Worm (Caenorhabditis elegans): ENCODE measurements around the gene kin-20.

kin-20 gene

ce11 chrX:15297396-15297827 is 19.8 kb upstream of the kin-20 start:
- TF ChIP-seq nhr-47 (tag; optimal IDR thresholded peaks at IDR 0.05) = peak; percentile 56
- TF ChIP-seq mep-1 (tag; optimal IDR thresholded peaks at IDR 0.05) = peak; percentile 52
- peak; percentile 13 to 39 for TF ChIP-seq lsy-2 (tag; optimal IDR thresholded peaks at IDR 0.05)
- TF ChIP-seq ceh-82 (tag; optimal IDR thresholded peaks at IDR 0.05) = no peak
- TF ChIP-seq lin-14 (GFP tag; optimal IDR thresholded peaks at IDR 0.05) = peak; percentile 10
- peak in 1 of 2 experiments; percentile 40 for TF ChIP-seq lin-35 (GFP tag; optimal IDR thresholded peaks at IDR 0.05)
- no peak for TF ChIP-seq hpl-2 (GFP tag; optimal IDR thresholded peaks at IDR 0.05)
- TF ChIP-seq mef-2 (tag; optimal IDR thresholded peaks at IDR 0.05) = no peak
- peak; percentile 8 for TF ChIP-seq C16A3.4 (tag; optimal IDR thresholded peaks at IDR 0.05)
- TF ChIP-seq elt-2 (tag; optimal IDR thresholded peaks at IDR 0.05) = peak; percentile 15
- TF ChIP-seq F16B12.6 (tag; optimal IDR thresholded peaks at IDR 0.05) = no peak
- TF ChIP-seq ceh-88 (GFP tag; IDR thresholded peaks at IDR 0.05) = no peak
- TF ChIP-seq nhr-237 (tag; optimal IDR thresholded peaks at IDR 0.05) = no peak
- no peak for TF ChIP-seq pqm-1 (tag; optimal IDR thresholded peaks at IDR 0.05)
- TF ChIP-seq fkh-4 (tag; optimal IDR thresholded peaks at IDR 0.05; ENCODE audit: borderline replicate concordance) = no peak
- peak; percentile 4 for TF ChIP-seq fos-1 (tag; optimal IDR thresholded peaks at IDR 0.05)
- peak; percentile 45 for TF ChIP-seq snu-23 (GFP tag; optimal IDR thresholded peaks at IDR 0.05)
- TF ChIP-seq nhr-90 (tag; optimal IDR thresholded peaks at IDR 0.05; ENCODE audit: poor library complexity) = peak; percentile 60
- peak in 1 of 2 experiments; percentile 36 for TF ChIP-seq mdl-1 (tag; optimal IDR thresholded peaks at IDR 0.05)
- TF ChIP-seq jun-1 (tag; optimal IDR thresholded peaks at IDR 0.05) = no peak
- TF ChIP-seq nhr-20 (tag; optimal IDR thresholded peaks at IDR 0.05) = peak; percentile 38
- peak in 1 of 6 experiments; percentile 30 for TF ChIP-seq elt-3 (tag; optimal IDR thresholded peaks at IDR 0.05)
- peak; percentile 26 for TF ChIP-seq nhr-85 (tag)
- TF ChIP-seq grh-1 (GFP tag; IDR thresholded peaks at IDR 0.05) = no peak
- no peak for TF ChIP-seq tlp-1 (tag; optimal IDR thresholded peaks at IDR 0.05)
- TF ChIP-seq dsc-1 (tag; optimal IDR thresholded peaks at IDR 0.05) = peak; percentile 26
- no peak for TF ChIP-seq pax-3 (tag; optimal IDR thresholded peaks at IDR 0.05)
- peak; percentile 6 for TF ChIP-seq tbx-2 (tag; optimal IDR thresholded peaks at IDR 0.05)
- peak; percentile 47 for TF ChIP-seq nhr-19 (GFP tag; conservative IDR thresholded peaks at IDR 0.05)
- peak; percentile 22 for TF ChIP-seq lir-3 (tag; optimal IDR thresholded peaks at IDR 0.05; ENCODE audit: poor library complexity)
- TF ChIP-seq swsn-7 (tag; optimal IDR thresholded peaks at IDR 0.05) = peak; percentile 25
- TF ChIP-seq lin-13 (GFP tag; optimal IDR thresholded peaks at IDR 0.05) = no peak
- no peak for TF ChIP-seq hlh-4 (tag; optimal IDR thresholded peaks at IDR 0.05)
- no peak for TF ChIP-seq egl-27 (tag; optimal IDR thresholded peaks at IDR 0.05)
- TF ChIP-seq nhr-71 (tag; optimal IDR thresholded peaks at IDR 0.05) = peak; percentile 52
- TF ChIP-seq irx-1 (tag; optimal IDR thresholded peaks at IDR 0.05) = peak; percentile 5
- peak; percentile 45 for TF ChIP-seq rnt-1 (tag; optimal IDR thresholded peaks at IDR 0.05)

ce11 chrX:15285554-15285953 is 8.0 kb upstream of the kin-20 start:
- TF ChIP-seq nhr-11 (tag; optimal IDR thresholded peaks at IDR 0.05) = no peak
- TF ChIP-seq dpl-1 (GFP tag; optimal IDR thresholded peaks at IDR 0.05) = no peak
- no peak for TF ChIP-seq lin-13 (GFP tag; optimal IDR thresholded peaks at IDR 0.05)
- TF ChIP-seq ceh-88 (GFP tag; IDR thresholded peaks at IDR 0.05) = no peak
- no peak for TF ChIP-seq egl-27 (tag; optimal IDR thresholded peaks at IDR 0.05)
- no peak for TF ChIP-seq hpl-2 (GFP tag; optimal IDR thresholded peaks at IDR 0.05)
- TF ChIP-seq aha-1 (tag; optimal IDR thresholded peaks at IDR 0.05) = no peak
- no peak for TF ChIP-seq efl-3 (GFP tag; optimal IDR thresholded peaks at IDR 0.05)
- TF ChIP-seq nhr-77 (tag; optimal IDR thresholded peaks at IDR 0.05) = no peak
- TF ChIP-seq lsy-2 (tag; optimal IDR thresholded peaks at IDR 0.05) = no peak
- TF ChIP-seq snpc-4 (tag; optimal IDR thresholded peaks at IDR 0.05) = peak; percentile 86
- peak; percentile 27 for TF ChIP-seq nhr-85 (tag)

Data from whole organism, L1 larva.